Fruit fly (Drosophila melanogaster) whole organism, embryonic: ENCODE data around the gene Tim17b2.

ENCODE experiments used
- Blimp-1 ChIP-seq: fragments of 200-800 bp; sonication (Bioruptor generic); optimal IDR thresholded peaks from 3 replicates; lab custom pipeline; 2018; ENCODE audit warnings: missing biosample characterization, missing genetic modification characterization, mild to moderate bottlenecking, moderate library complexity, missing genetic modification reagents
- Bteb2 ChIP-seq: fragments of 200-800 bp; sonication (Bioruptor generic); optimal IDR thresholded peaks from 2 replicates; lab custom pipeline; 2016; ENCODE audit warnings: missing biosample characterization, missing genetic modification characterization
- CG10979 ChIP-seq: fragments of 200-800 bp; sonication (Bioruptor generic); optimal IDR thresholded peaks from 2 replicates; lab custom pipeline; 2018; ENCODE audit warnings: missing biosample characterization, mild to moderate bottlenecking, missing genetic modification characterization, moderate library complexity
- CG11504 ChIP-seq: fragments of 200-800 bp; sonication (Bioruptor generic); optimal IDR thresholded peaks from 3 replicates; lab custom pipeline; 2019; ENCODE audit warnings: missing biosample characterization, mild to moderate bottlenecking, missing genetic modification characterization, moderate library complexity
- CG1233 ChIP-seq: fragments of 200-800 bp; sonication (Bioruptor generic); optimal IDR thresholded peaks from 4 replicates; lab custom pipeline; 2018; ENCODE audit warnings: missing biosample characterization, mild to moderate bottlenecking, missing genetic modification characterization
- CG12391 ChIP-seq: fragments of 200-800 bp; sonication (Bioruptor generic); optimal IDR thresholded peaks from 3 replicates; lab custom pipeline; 2018; ENCODE audit warnings: missing biosample characterization, mild to moderate bottlenecking, missing genetic modification characterization, moderate library complexity
- CG15514 ChIP-seq: fragments of 200-800 bp; sonication (Bioruptor generic); optimal IDR thresholded peaks from 3 replicates; lab custom pipeline; 2017; ENCODE audit warnings: missing biosample characterization, missing genetic modification characterization, mild to moderate bottlenecking, moderate library complexity, missing genetic modification reagents
- CG1603 ChIP-seq: fragments of 200-800 bp; sonication (Bioruptor generic); optimal IDR thresholded peaks from 2 replicates; lab custom pipeline; 2019; ENCODE audit warnings: missing biosample characterization, mild to moderate bottlenecking, missing genetic modification characterization, moderate library complexity
- CG1647 ChIP-seq: fragments of 200-800 bp; sonication (Bioruptor generic); optimal IDR thresholded peaks from 3 replicates; lab custom pipeline; 2016; ENCODE audit warnings: missing biosample characterization, missing genetic modification characterization
- CG17912 ChIP-seq: fragments of 200-800 bp; sonication (Bioruptor generic); optimal IDR thresholded peaks from 2 replicates; lab custom pipeline; 2018; ENCODE audit warnings: missing biosample characterization, mild to moderate bottlenecking, missing genetic modification characterization
- CG30020 ChIP-seq: fragments of 200-800 bp; optimal IDR thresholded peaks from 2 replicates; lab custom pipeline; 2019; ENCODE audit warnings: missing biosample characterization, mild to moderate bottlenecking, missing genetic modification characterization, moderate library complexity
- CG32532 ChIP-seq: fragments of 200-800 bp; sonication (Bioruptor generic); IDR thresholded peaks from 2 replicates; pipeline ENCODE4 v1.3.6; 2022; ENCODE audit warnings: missing biosample characterization, missing genetic modification characterization
- CG34422 ChIP-seq: fragments of 200-800 bp; sonication (Bioruptor generic); IDR thresholded peaks from 3 replicates; pipeline ENCODE4 v1.3.6; 2022; ENCODE audit warnings: missing biosample characterization, missing genetic modification characterization
- CG3838 ChIP-seq: fragments of 200-800 bp; sonication (Bioruptor generic); optimal IDR thresholded peaks from 3 replicates; lab custom pipeline; 2016; ENCODE audit warnings: missing biosample characterization, missing genetic modification characterization
- CG4360 ChIP-seq: fragments of 200-800 bp; sonication (Bioruptor generic); IDR thresholded peaks from 2 replicates; pipeline ENCODE4 v1.3.6; 2022; ENCODE audit warnings: missing biosample characterization, missing genetic modification characterization
- CG6254 ChIP-seq: fragments of 200-800 bp; sonication (Bioruptor generic); optimal IDR thresholded peaks from 3 replicates; lab custom pipeline; 2017; ENCODE audit warnings: mild to moderate bottlenecking, missing biosample characterization, missing genetic modification reagents, missing genetic modification characterization
- CG6683 ChIP-seq: fragments of 200-800 bp; sonication (Bioruptor generic); optimal IDR thresholded peaks from 2 replicates; lab custom pipeline; 2017; ENCODE audit warnings: missing biosample characterization, mild to moderate bottlenecking, missing genetic modification characterization, missing genetic modification reagents
- CG7928 ChIP-seq: fragments of 200-800 bp; sonication (Bioruptor generic); optimal IDR thresholded peaks from 2 replicates; lab custom pipeline; 2017; ENCODE audit warnings: missing biosample characterization, mild to moderate bottlenecking, missing genetic modification characterization
- CG8478 ChIP-seq: fragments of >200 bp; optimal IDR thresholded peaks from 2 replicates; lab custom pipeline; 2018
- CTCF ChIP-seq: fragments of 200-800 bp; sonication (Bioruptor generic); optimal IDR thresholded peaks from 2 replicates; lab custom pipeline; 2017; ENCODE audit warnings: missing biosample characterization, mild to moderate bottlenecking, missing genetic modification characterization, moderate library complexity
- Chrac-16 ChIP-seq: fragments of 200-800 bp; sonication (Bioruptor generic); optimal IDR thresholded peaks from 3 replicates; lab custom pipeline; 2016; ENCODE audit warnings: missing biosample characterization, missing genetic modification characterization
- CoRest ChIP-seq: fragments of 200-800 bp; sonication (Bioruptor generic); optimal IDR thresholded peaks from 3 replicates; lab custom pipeline; 2018; ENCODE audit warnings: missing biosample characterization, mild to moderate bottlenecking, missing genetic modification characterization, moderate library complexity
- CrebB ChIP-seq: fragments of 200-800 bp; sonication (Bioruptor generic); optimal IDR thresholded peaks from 3 replicates; lab custom pipeline; 2018; ENCODE audit warnings: missing biosample characterization, mild to moderate bottlenecking, missing genetic modification characterization
- Dp ChIP-seq: fragments of 200-800 bp; sonication (Bioruptor generic); optimal IDR thresholded peaks from 2 replicates; lab custom pipeline; 2018; ENCODE audit warnings: missing biosample characterization, mild to moderate bottlenecking, missing genetic modification characterization, moderate library complexity
- Fer3 ChIP-seq: fragments of 200-800 bp; sonication (Bioruptor generic); optimal IDR thresholded peaks from 2 replicates; lab custom pipeline; 2018; ENCODE audit warnings: missing biosample characterization, mild to moderate bottlenecking, missing genetic modification characterization, moderate library complexity
- Hey ChIP-seq: fragments of 200-800 bp; sonication (Bioruptor generic); optimal IDR thresholded peaks from 3 replicates; lab custom pipeline; 2018; ENCODE audit warnings: missing biosample characterization, mild to moderate bottlenecking, missing genetic modification characterization
- Hsf ChIP-seq: fragments of 200-800 bp; sonication (Bioruptor generic); optimal IDR thresholded peaks from 3 replicates; lab custom pipeline; 2016; ENCODE audit warnings: missing biosample characterization, missing genetic modification characterization
- Lim3 ChIP-seq: fragments of 200-800 bp; sonication (Bioruptor generic); IDR thresholded peaks from 2 replicates; pipeline ENCODE4 v1.3.6; 2022; ENCODE audit warnings: missing biosample characterization, missing genetic modification characterization
- Max ChIP-seq: fragments of 200-800 bp; sonication (Bioruptor generic); optimal IDR thresholded peaks from 2 replicates; lab custom pipeline; 2016; ENCODE audit warnings: missing biosample characterization, mild to moderate bottlenecking, missing genetic modification characterization
- Meics ChIP-seq: fragments of 200-800 bp; sonication (Bioruptor generic); optimal IDR thresholded peaks from 2 replicates; lab custom pipeline; 2017; ENCODE audit warnings: missing biosample characterization, mild to moderate bottlenecking, missing genetic modification characterization
- Mes4 ChIP-seq: fragments of 200-800 bp; sonication (Bioruptor generic); optimal IDR thresholded peaks from 2 replicates; lab custom pipeline; 2016; ENCODE audit warnings: missing biosample characterization, missing genetic modification characterization
- Oli ChIP-seq: fragments of 200-800 bp; sonication (Bioruptor generic); optimal IDR thresholded peaks from 2 replicates; lab custom pipeline; 2018; ENCODE audit warnings: missing biosample characterization, mild to moderate bottlenecking, missing genetic modification characterization, moderate library complexity
- Ssrp ChIP-seq: fragments of 200-800 bp; sonication (Bioruptor generic); optimal IDR thresholded peaks from 2 replicates; lab custom pipeline; 2018; ENCODE audit warnings: missing biosample characterization, mild to moderate bottlenecking, missing genetic modification characterization, moderate library complexity
- bab2 ChIP-seq: fragments of 200-800 bp; sonication (Bioruptor generic); optimal IDR thresholded peaks from 2 replicates; lab custom pipeline; 2016; ENCODE audit warnings: missing biosample characterization, missing genetic modification characterization
- chn ChIP-seq: fragments of 200-800 bp; sonication (Bioruptor generic); optimal IDR thresholded peaks from 2 replicates; lab custom pipeline; 2016; ENCODE audit warnings: missing biosample characterization, missing genetic modification characterization
- ci ChIP-seq: fragments of 200-800 bp; sonication (Bioruptor generic); IDR thresholded peaks from 3 replicates; pipeline ENCODE4 v1.3.6; 2022; ENCODE audit warnings: missing biosample characterization, missing genetic modification characterization
- dmrt11E ChIP-seq: fragments of 200-800 bp; sonication (Bioruptor generic); optimal IDR thresholded peaks from 3 replicates; lab custom pipeline; 2018; ENCODE audit warnings: missing biosample characterization, mild to moderate bottlenecking, missing genetic modification characterization, moderate library complexity
- dysf ChIP-seq: fragments of 200-800 bp; sonication (Bioruptor generic); IDR thresholded peaks from 3 replicates; pipeline ENCODE4 v1.3.6; 2022; ENCODE audit warnings: missing biosample characterization, missing genetic modification characterization
- en ChIP-seq: fragments of 200-800 bp; sonication (Bioruptor generic); optimal IDR thresholded peaks from 2 replicates; lab custom pipeline; 2016; ENCODE audit warnings: missing biosample characterization, missing genetic modification characterization
- eyg ChIP-seq: fragments of 200-800 bp; sonication (Bioruptor generic); optimal IDR thresholded peaks from 3 replicates; lab custom pipeline; 2016; ENCODE audit warnings: missing biosample characterization, missing genetic modification characterization
- fd64A ChIP-seq: fragments of 200-800 bp; sonication (Bioruptor generic); optimal IDR thresholded peaks from 3 replicates; lab custom pipeline; 2018; ENCODE audit warnings: missing biosample characterization, mild to moderate bottlenecking, missing genetic modification characterization
- gcm ChIP-seq: fragments of 200-800 bp; sonication (Bioruptor generic); optimal IDR thresholded peaks from 2 replicates; lab custom pipeline; 2019; ENCODE audit warnings: missing biosample characterization, mild to moderate bottlenecking, missing genetic modification characterization, moderate library complexity
- gem ChIP-seq: fragments of 200-800 bp; sonication (Bioruptor generic); optimal IDR thresholded peaks from 2 replicates; lab custom pipeline; 2019; ENCODE audit warnings: missing biosample characterization, mild to moderate bottlenecking, missing genetic modification characterization, moderate library complexity
- gfzf ChIP-seq: fragments of 200-800 bp; sonication (Bioruptor generic); optimal IDR thresholded peaks from 2 replicates; lab custom pipeline; 2016; ENCODE audit warnings: missing biosample characterization, mild to moderate bottlenecking, missing genetic modification characterization, moderate library complexity
- gro ChIP-seq: fragments of 200-800 bp; sonication (Bioruptor generic); optimal IDR thresholded peaks from 2 replicates; lab custom pipeline; 2016; ENCODE audit warnings: missing biosample characterization, missing genetic modification characterization
- h ChIP-seq: fragments of >200 bp; optimal IDR thresholded peaks from 2 replicates; lab custom pipeline; 2017
- onecut ChIP-seq: fragments of 200-800 bp; sonication (Bioruptor generic); IDR thresholded peaks from 2 replicates; pipeline ENCODE4 v1.3.6; 2022; ENCODE audit warnings: missing biosample characterization, missing genetic modification characterization
- psq ChIP-seq: fragments of 200-800 bp; sonication (Bioruptor generic); optimal IDR thresholded peaks from 2 replicates; lab custom pipeline; 2017; ENCODE audit warnings: missing biosample characterization, missing genetic modification characterization
- scrt ChIP-seq: fragments of 200-800 bp; sonication (Bioruptor generic); optimal IDR thresholded peaks from 2 replicates; lab custom pipeline; 2018; ENCODE audit warnings: missing biosample characterization, mild to moderate bottlenecking, missing genetic modification characterization, moderate library complexity
- sens-2 ChIP-seq: fragments of 200-800 bp; sonication (Bioruptor generic); IDR thresholded peaks from 2 replicates; pipeline ENCODE4 v1.3.6; 2022; ENCODE audit warnings: missing biosample characterization, missing genetic modification characterization
- sr ChIP-seq: fragments of 200-800 bp; sonication (Bioruptor generic); IDR thresholded peaks from 3 replicates; pipeline ENCODE4 v1.3.6; 2022; ENCODE audit warnings: missing biosample characterization, missing genetic modification characterization
- tx ChIP-seq: fragments of 200-800 bp; sonication (Bioruptor generic); optimal IDR thresholded peaks from 2 replicates; lab custom pipeline; 2016; ENCODE audit warnings: missing biosample characterization, missing genetic modification characterization
- wek ChIP-seq: fragments of 200-800 bp; sonication (Bioruptor generic); optimal IDR thresholded peaks from 3 replicates; lab custom pipeline; 2018; ENCODE audit warnings: missing biosample characterization, mild to moderate bottlenecking, missing genetic modification characterization, moderate library complexity

The Tim17b2 gene

dm6 chr2L:15465121-15465520 is 19.4 kb upstream of the Tim17b2 start (continued):
- TF ChIP-seq Chrac-16 (GFP tag; lab: Kevin White, UChicago): peak; percentile 3
- peak; percentile 35 for TF ChIP-seq bab2 (GFP tag; lab: Kevin White, UChicago)
- TF ChIP-seq scrt: no peak
- TF ChIP-seq CG1603: peak; percentile 64
- TF ChIP-seq h (lab: Kevin White, UChicago): no peak
- TF ChIP-seq dysf: no peak; the same call in 2 of the 3 replicates
- no peak for TF ChIP-seq CG6254 (GFP tag; lab: Kevin White, UChicago)
- TF ChIP-seq Bteb2: no peak
- no peak for TF ChIP-seq Mes4 (GFP tag; lab: Kevin White, UChicago)
- no peak for TF ChIP-seq Fer3 (tag; lab: Kevin White, UChicago)
- TF ChIP-seq CG32532 (GFP tag; lab: Robert Waterston, UW): no peak
- peak; percentile 35 for TF ChIP-seq CG11504 (tag; lab: Kevin White, UChicago)
- TF ChIP-seq sens-2 (GFP tag; lab: Robert Waterston, UW): no peak
- TF ChIP-seq Dp: no peak
- TF ChIP-seq CG17912: no peak
- no peak for TF ChIP-seq gro (GFP tag; lab: Kevin White, UChicago)
- TF ChIP-seq CG15514: no peak
- TF ChIP-seq Hsf: no peak
- TF ChIP-seq Ssrp (tag; lab: Kevin White, UChicago): peak; percentile 25
- TF ChIP-seq wek: no peak
- TF ChIP-seq Meics: no peak
- TF ChIP-seq ci: no peak; the same call in 2 of the 3 replicates
- TF ChIP-seq CG6683: no peak
- TF ChIP-seq tx (GFP tag; lab: Kevin White, UChicago): no peak
- TF ChIP-seq gfzf: no peak
- no peak for TF ChIP-seq CG3838
- TF ChIP-seq CG7928: no peak
- TF ChIP-seq CG4360 (GFP tag; lab: Robert Waterston, UW): no peak
- TF ChIP-seq CTCF (GFP tag; lab: Kevin White, UChicago): no peak
- no peak for TF ChIP-seq Hey
- no peak for TF ChIP-seq en (GFP tag; lab: Kevin White, UChicago)
- no peak for TF ChIP-seq Lim3 (GFP tag; lab: Robert Waterston, UW)
- no peak for TF ChIP-seq CrebB (tag; lab: Kevin White, UChicago)
- TF ChIP-seq fd64A (GFP tag; lab: Kevin White, UChicago): no peak
- no peak for TF ChIP-seq onecut (GFP tag; lab: Robert Waterston, UW)
- peak; percentile 26 for TF ChIP-seq Oli (tag; lab: Kevin White, UChicago)
- TF ChIP-seq CG10979: peak; percentile 56
- no peak for TF ChIP-seq psq (GFP tag; lab: Kevin White, UChicago)
- peak; percentile 34 for TF ChIP-seq CG12391 (tag; lab: Kevin White, UChicago)
- no peak for TF ChIP-seq CG34422 (GFP tag; lab: Robert Waterston, UW)
- TF ChIP-seq CG1647 (GFP tag; lab: Kevin White, UChicago): no peak
- TF ChIP-seq gcm: no peak
- no peak for TF ChIP-seq Max (GFP tag; lab: Kevin White, UChicago)
- no peak for TF ChIP-seq CoRest (tag; lab: Kevin White, UChicago)
- TF ChIP-seq sr: no peak
- TF ChIP-seq gem (tag; lab: Kevin White, UChicago): peak; percentile 56
- no peak for TF ChIP-seq CG30020 (tag; lab: Kevin White, UChicago)
- TF ChIP-seq eyg (GFP tag; lab: Kevin White, UChicago): no peak
- peak; percentile 55 for TF ChIP-seq Blimp-1 (GFP tag; lab: Kevin White, UChicago)
- TF ChIP-seq chn (GFP tag; lab: Kevin White, UChicago): no peak
- no peak for TF ChIP-seq CG1233 (GFP tag; lab: Kevin White, UChicago)
- no peak for TF ChIP-seq CG8478 (lab: Kevin White, UChicago)
- TF ChIP-seq dmrt11E (tag; lab: Kevin White, UChicago): peak; percentile 67
